Worm (Caenorhabditis elegans): ENCODE results near the gene snu-23.

DNA sequence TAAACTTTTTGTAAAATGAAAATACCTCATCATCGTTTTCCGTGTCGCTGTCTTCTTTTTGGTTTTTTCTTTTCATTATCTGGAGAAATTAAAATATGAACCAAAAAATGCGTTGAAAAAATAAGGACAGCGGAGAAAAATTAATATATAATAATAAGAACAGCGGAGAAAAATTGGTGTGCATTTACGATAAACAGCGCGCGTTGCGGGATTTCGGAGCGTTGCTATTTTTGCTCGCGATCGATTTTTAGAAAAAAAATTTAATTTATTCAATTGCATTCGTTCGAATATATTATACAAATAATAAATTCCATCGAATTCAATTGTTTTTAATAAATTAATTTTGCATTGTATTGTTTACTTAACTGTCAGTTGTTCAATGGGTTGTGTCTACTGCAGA, 3.9 kb downstream of the snu-23 start, which contains the start of gene ZK686.2:
- no peak for TF ChIP-seq him-1 (tag; optimal IDR thresholded peaks at IDR 0.05)
- no peak for TF ChIP-seq dao-5 (tag; optimal IDR thresholded peaks at IDR 0.05)
- TF ChIP-seq W03F9.2 (tag; optimal IDR thresholded peaks at IDR 0.05) = no peak
